Worm (Caenorhabditis elegans) whole organism, L2 larva: Measurements from ENCODE around the gene R10H10.7.
A peak's percentile ranks its signal among the peaks of the same experiment; 100 is the strongest.

Source experiments
- C34F6.9 ChIP-seq: fragments of 150-350 bp; optimal IDR thresholded peaks from 2 replicates; lab custom pipeline; 2014; ENCODE audit warnings: missing biosample characterization, missing genetic modification characterization
- F13H6.1 ChIP-seq: sonication (generic microtip); optimal IDR thresholded peaks from 2 replicates; lab custom pipeline; 2016; ENCODE audit warnings: missing genetic modification characterization, missing compliant biosample characterization
- R02D3.7 ChIP-seq: fragments of 150-350 bp; optimal IDR thresholded peaks from 2 replicates; lab custom pipeline; 2014; ENCODE audit warnings: missing biosample characterization, missing genetic modification characterization
- Y55F3AM.14 ChIP-seq: fragments of 200-800 bp; sonication (Bioruptor generic); optimal IDR thresholded peaks from 2 replicates; lab custom pipeline; 2018; ENCODE audit warnings: mild to moderate bottlenecking, missing genetic modification characterization, missing compliant biosample characterization
- ama-1 ChIP-seq: fragments of 150-350 bp; optimal IDR thresholded peaks from 2 replicates; lab custom pipeline; 2018; ENCODE audit warnings: inconsistent platforms
- ceh-16 ChIP-seq: fragments of 150-350 bp; optimal IDR thresholded peaks from 2 replicates; lab custom pipeline; 2014; ENCODE audit warnings: missing biosample characterization, missing genetic modification characterization
- ceh-82 ChIP-seq: fragments of 150-350 bp; optimal IDR thresholded peaks from 2 replicates; lab custom pipeline; 2014; ENCODE audit warnings: missing biosample characterization, missing genetic modification characterization
- crh-2 ChIP-seq: sonication (generic microtip); optimal IDR thresholded peaks from 2 replicates; lab custom pipeline; 2017; ENCODE audit warnings: missing biosample characterization, missing genetic modification characterization
- dmd-4 ChIP-seq: sonication (generic microtip); optimal IDR thresholded peaks from 2 replicates; lab custom pipeline; 2017; ENCODE audit warnings: missing biosample characterization, missing genetic modification characterization
- egl-27 ChIP-seq: sonication (generic microtip); optimal IDR thresholded peaks from 3 replicates; lab custom pipeline; 2017; ENCODE audit warnings: missing biosample characterization, missing genetic modification reagents, missing genetic modification characterization
- elt-1 ChIP-seq: fragments of 150-350 bp; optimal IDR thresholded peaks from 2 replicates; lab custom pipeline; 2014; ENCODE audit warnings: missing biosample characterization, missing genetic modification characterization
- elt-3 ChIP-seq: sonication (generic microtip); optimal IDR thresholded peaks from 2 replicates; lab custom pipeline; 2017; ENCODE audit warnings: missing biosample characterization, missing genetic modification characterization
- fos-1 ChIP-seq: fragments of 150-350 bp; optimal IDR thresholded peaks from 2 replicates; lab custom pipeline; 2014; ENCODE audit warnings: missing biosample characterization, missing genetic modification characterization
- gmeb-1 ChIP-seq: fragments of 150-350 bp; optimal IDR thresholded peaks from 2 replicates; lab custom pipeline; 2014; ENCODE audit warnings: missing biosample characterization, missing genetic modification characterization
- lin-11 ChIP-seq: fragments of 150-350 bp; sonication (generic microtip); optimal IDR thresholded peaks from 2 replicates; lab custom pipeline; 2014; ENCODE audit warnings: missing biosample characterization, missing genetic modification characterization, inconsistent platforms, mixed read lengths
- lin-13 ChIP-seq: fragments of 150-350 bp; optimal IDR thresholded peaks from 2 replicates; lab custom pipeline; 2014; ENCODE audit warnings: missing biosample characterization, missing genetic modification reagents, missing genetic modification characterization
- lin-39 ChIP-seq: fragments of 150-350 bp; optimal IDR thresholded peaks from 2 replicates; lab custom pipeline; 2014; ENCODE audit warnings: missing biosample characterization, missing genetic modification reagents, missing genetic modification characterization
- lsy-2 ChIP-seq, 2 experiments: fragments of 150-350 bp in 1 of 2; sonication (generic microtip) in 1 of 2; optimal IDR thresholded peaks; 2 replicates each; lab custom pipeline; 2014 to 2017; ENCODE audit warnings: missing biosample characterization in 2 of 2, missing genetic modification characterization in 2 of 2
- mab-5 ChIP-seq: fragments of 150-350 bp; optimal IDR thresholded peaks from 2 replicates; lab custom pipeline; 2014; ENCODE audit warnings: missing biosample characterization, missing genetic modification characterization
- mbf-1 ChIP-seq: sonication (generic microtip); optimal IDR thresholded peaks from 2 replicates; lab custom pipeline; 2017; ENCODE audit warnings: missing biosample characterization, missing genetic modification characterization
- mdl-1 ChIP-seq, 2 experiments: fragments of 150-350 bp in 1 of 2; sonication (generic microtip) in 1 of 2; optimal IDR thresholded peaks; 2 replicates each; lab custom pipeline; 2017; ENCODE audit warnings: missing biosample characterization in 2 of 2, missing genetic modification characterization in 2 of 2
- nhr-11 ChIP-seq: fragments of 150-350 bp; optimal IDR thresholded peaks from 2 replicates; lab custom pipeline; 2014; ENCODE audit warnings: missing biosample characterization, missing genetic modification characterization
- nhr-12 ChIP-seq: fragments of 150-350 bp; optimal IDR thresholded peaks from 2 replicates; lab custom pipeline; 2014; ENCODE audit warnings: missing biosample characterization, missing genetic modification characterization
- nhr-129 ChIP-seq: fragments of 150-350 bp; optimal IDR thresholded peaks from 2 replicates; lab custom pipeline; 2014; ENCODE audit warnings: missing biosample characterization, missing genetic modification characterization
- nhr-21 ChIP-seq: fragments of 150-350 bp; optimal IDR thresholded peaks from 2 replicates; lab custom pipeline; 2014; ENCODE audit warnings: missing biosample characterization, missing genetic modification characterization
- nhr-23 ChIP-seq: fragments of 150-350 bp; optimal IDR thresholded peaks from 2 replicates; lab custom pipeline; 2014; ENCODE audit warnings: missing biosample characterization, missing genetic modification reagents, missing genetic modification characterization
- nhr-237 ChIP-seq: fragments of 150-350 bp; optimal IDR thresholded peaks from 2 replicates; lab custom pipeline; 2014; ENCODE audit warnings: missing biosample characterization, missing genetic modification characterization
- nhr-25 ChIP-seq: fragments of 150-350 bp; sonication (generic microtip); optimal IDR thresholded peaks from 3 replicates; lab custom pipeline; 2014; ENCODE audit warnings: missing biosample characterization, missing genetic modification characterization
- nhr-6 ChIP-seq: fragments of 150-350 bp; optimal IDR thresholded peaks from 2 replicates; lab custom pipeline; 2014; ENCODE audit warnings: missing biosample characterization, missing genetic modification characterization
- nhr-77 ChIP-seq: fragments of 150-350 bp; optimal IDR thresholded peaks from 2 replicates; lab custom pipeline; 2014; ENCODE audit warnings: missing biosample characterization, missing genetic modification characterization
- peb-1 ChIP-seq: fragments of 150-350 bp; optimal IDR thresholded peaks from 2 replicates; lab custom pipeline; 2014; ENCODE audit warnings: missing biosample characterization, missing genetic modification characterization
- sem-4 ChIP-seq: fragments of 150-350 bp; optimal IDR thresholded peaks from 2 replicates; lab custom pipeline; 2014; ENCODE audit warnings: missing biosample characterization, missing genetic modification reagents, missing genetic modification characterization
- sma-3 ChIP-seq: sonication (generic microtip); optimal IDR thresholded peaks from 2 replicates; lab custom pipeline; 2016; ENCODE audit warnings: missing genetic modification reagents, missing genetic modification characterization, missing compliant biosample characterization
- sma-9 ChIP-seq, 2 experiments: fragments of 150-350 bp in 1 of 2; sonication (generic microtip) in 1 of 2; optimal IDR thresholded peaks; 2 replicates each; lab custom pipeline; 2014 to 2016; ENCODE audit warnings: missing genetic modification characterization in 2 of 2, mild to moderate bottlenecking in 1 of 2, missing biosample characterization in 1 of 2, missing compliant biosample characterization in 1 of 2, missing genetic modification reagents in 1 of 2, moderate library complexity in 1 of 2
- snpc-4 ChIP-seq: fragments of 150-350 bp; optimal IDR thresholded peaks from 2 replicates; lab custom pipeline; 2014; ENCODE audit warnings: missing biosample characterization, missing genetic modification characterization
- unc-39 ChIP-seq: fragments of 150-350 bp; optimal IDR thresholded peaks from 2 replicates; lab custom pipeline; 2014; ENCODE audit warnings: missing biosample characterization, missing genetic modification characterization
- unc-55 ChIP-seq: fragments of 150-350 bp; sonication (generic microtip); optimal IDR thresholded peaks from 3 replicates; lab custom pipeline; 2014; ENCODE audit warnings: missing biosample characterization, missing genetic modification reagents, missing genetic modification characterization
- zag-1 ChIP-seq: fragments of 150-350 bp; optimal IDR thresholded peaks from 2 replicates; lab custom pipeline; 2014; ENCODE audit warnings: missing biosample characterization, missing genetic modification characterization
- ztf-1 ChIP-seq: fragments of 200-800 bp; sonication (Bioruptor generic); conservative IDR thresholded peaks from 2 replicates; pipeline ENCODE4 v1.3.6; 2022; ENCODE audit warnings: missing genetic modification characterization, missing compliant biosample characterization
- ztf-11 ChIP-seq: sonication (generic microtip); optimal IDR thresholded peaks from 2 replicates; lab custom pipeline; 2017; ENCODE audit warnings: missing biosample characterization, missing genetic modification characterization
- ztf-4 ChIP-seq: fragments of 150-350 bp; optimal IDR thresholded peaks from 2 replicates; lab custom pipeline; 2014; ENCODE audit warnings: missing biosample characterization, missing genetic modification characterization

R10H10.7 gene

ce11 chrIV:10380626-10381025, 33.1 kb downstream of the R10H10.7 start (continued):
- TF ChIP-seq zag-1 (tag; lab: Kevin White, UChicago): no peak
- TF ChIP-seq gmeb-1 (tag; lab: Kevin White, UChicago): no peak
- TF ChIP-seq elt-1: no peak
- TF ChIP-seq F13H6.1 (tag; lab: Kevin White, UChicago): no peak
- TF ChIP-seq mdl-1 (tag; optimal IDR thresholded peaks at IDR 0.05; lab: Kevin White, UChicago): peak; percentile 1 to 76
- no peak for TF ChIP-seq nhr-23 (tag; lab: Kevin White, UChicago)
- no peak for TF ChIP-seq ztf-11

DNA sequence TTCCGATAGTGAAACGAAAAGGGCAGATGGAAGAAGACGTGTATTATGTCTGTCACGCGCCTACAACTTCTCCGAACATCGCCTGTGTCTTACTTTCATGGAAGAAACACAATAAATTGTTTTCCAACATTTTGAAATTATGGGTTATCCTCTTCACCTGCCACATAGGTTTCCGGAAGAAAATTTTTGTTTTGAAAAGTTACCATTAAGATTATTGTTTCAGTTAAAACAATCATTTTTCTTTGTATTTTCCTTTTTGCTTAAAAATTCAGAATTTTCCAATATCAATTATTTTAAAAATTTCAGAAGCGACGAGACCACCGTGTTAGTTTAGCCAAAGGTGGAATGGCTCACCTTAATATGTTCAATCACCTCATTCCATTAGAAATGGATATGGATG, 39.1 kb downstream of the R10H10.7 start, which contains the start of gene mask-1:
Gene mask-1, plus strand, starts transcription at position 301 of the 400 bp plus-strand sequence.
- no peak for TF ChIP-seq peb-1

- TF ChIP-seq ztf-11: no peak
- TF ChIP-seq ztf-1: no peak
- peak; percentile 17 for TF ChIP-seq nhr-21 (tag; lab: Kevin White, UChicago)
- peak; percentile 43 for TF ChIP-seq nhr-6 (tag; lab: Kevin White, UChicago)
- no peak for TF ChIP-seq lin-39 (tag; lab: Kevin White, UChicago)
- peak; percentile 47 for TF ChIP-seq lin-11 (tag; lab: Kevin White, UChicago)
- no peak for TF ChIP-seq elt-3
- TF ChIP-seq gmeb-1 (tag; lab: Kevin White, UChicago): peak; percentile 83
- TF ChIP-seq nhr-237: no peak
- no peak for TF ChIP-seq Y55F3AM.14 (GFP tag; lab: Kevin White, UChicago)
- peak; percentile 92 for TF ChIP-seq C34F6.9 (tag; lab: Kevin White, UChicago)
- TF ChIP-seq sem-4: peak; percentile 9
- TF ChIP-seq ceh-16 (tag; lab: Kevin White, UChicago): no peak
- no peak for TF ChIP-seq mdl-1 (tag; optimal IDR thresholded peaks at IDR 0.05; lab: Kevin White, UChicago)
- TF ChIP-seq unc-55 (GFP tag; lab: Kevin White, UChicago): peak; percentile 78
- peak; percentile 68 for TF ChIP-seq sma-3
- TF ChIP-seq F13H6.1 (tag; lab: Kevin White, UChicago): peak; percentile 52
- TF ChIP-seq R02D3.7 (tag; lab: Kevin White, UChicago): no peak
- peak; percentile 9 for TF ChIP-seq ama-1
- TF ChIP-seq nhr-23 (tag; lab: Kevin White, UChicago): no peak
- TF ChIP-seq nhr-11 (tag; lab: Kevin White, UChicago): no peak
- TF ChIP-seq egl-27: peak; percentile 46
- no peak for TF ChIP-seq zag-1 (tag; lab: Kevin White, UChicago)
- no peak for TF ChIP-seq nhr-12 (tag; lab: Kevin White, UChicago)
- TF ChIP-seq ztf-4 (tag; lab: Kevin White, UChicago): no peak
- peak; percentile 38 for TF ChIP-seq sma-9 (GFP tag; optimal IDR thresholded peaks at IDR 0.05; lab: Kevin White, UChicago)
- no peak for TF ChIP-seq sma-9 (tag; optimal IDR thresholded peaks at IDR 0.05; lab: Kevin White, UChicago)
- TF ChIP-seq peb-1: no peak
- no peak for TF ChIP-seq dmd-4 (tag; lab: Kevin White, UChicago)
- no peak for TF ChIP-seq ceh-82 (tag; lab: Kevin White, UChicago)
- no peak for TF ChIP-seq nhr-77 (tag; lab: Kevin White, UChicago)
- TF ChIP-seq nhr-25 (tag; lab: Kevin White, UChicago): peak; percentile 80
- TF ChIP-seq lin-13 (GFP tag; lab: Kevin White, UChicago): peak; percentile 71
- TF ChIP-seq mab-5: peak; percentile 17
- peak; percentile 72 to 87 for TF ChIP-seq lsy-2 (tag; optimal IDR thresholded peaks at IDR 0.05; lab: Kevin White, UChicago)
- no peak for TF ChIP-seq elt-1
- no peak for TF ChIP-seq snpc-4 (tag; lab: Kevin White, UChicago)
- TF ChIP-seq mbf-1 (tag; lab: Kevin White, UChicago): no peak
- TF ChIP-seq fos-1 (tag; lab: Kevin White, UChicago): peak; percentile 46
- TF ChIP-seq unc-39 (tag; lab: Kevin White, UChicago): no peak
- TF ChIP-seq nhr-129 (tag; lab: Kevin White, UChicago): peak; percentile 48
- TF ChIP-seq crh-2 (tag; lab: Kevin White, UChicago): peak; percentile 94
These were observed 39.9 kb downstream of the R10H10.7 start, which contains the start of gene mpz-5 for ce11 chrIV:10373772-10374288. Gene mpz-5 (minus strand): TSS chrIV:10373822.
